Worm (Caenorhabditis elegans) whole organism, L1 larva: ENCODE results near the gene smg-4.

Experiments
- C04F5.9 ChIP-seq: sonication (generic microtip); optimal IDR thresholded peaks from 2 replicates; lab custom pipeline; 2016; ENCODE audit warnings: missing genetic modification characterization, missing compliant biosample characterization
- F16B12.6 ChIP-seq: fragments of 150-350 bp; optimal IDR thresholded peaks from 2 replicates; lab custom pipeline; 2014; ENCODE audit warnings: missing biosample characterization, missing genetic modification characterization
- alr-1 ChIP-seq: fragments of 200-800 bp; sonication (Bioruptor generic); optimal IDR thresholded peaks from 2 replicates; lab custom pipeline; 2018; ENCODE audit warnings: borderline replicate concordance, mild to moderate bottlenecking, missing genetic modification characterization, missing compliant biosample characterization
- ama-1 ChIP-seq: fragments of 150-350 bp; optimal IDR thresholded peaks from 2 replicates; lab custom pipeline; 2014
- ceh-63 ChIP-seq: fragments of 200-800 bp; sonication (Bioruptor generic); optimal IDR thresholded peaks from 2 replicates; lab custom pipeline; 2018; ENCODE audit warnings: mild to moderate bottlenecking, missing genetic modification characterization, missing compliant biosample characterization
- ceh-82 ChIP-seq, 3 experiments: fragments of 150-350 bp in 1 of 3; sonication (generic microtip) in 2 of 3; optimal IDR thresholded peaks; 2 replicates each; lab custom pipeline; 2014 to 2017; ENCODE audit warnings: missing biosample characterization in 3 of 3, missing genetic modification characterization in 3 of 3
- dsc-1 ChIP-seq: sonication (generic microtip); optimal IDR thresholded peaks from 2 replicates; lab custom pipeline; 2016; ENCODE audit warnings: mild to moderate bottlenecking, missing genetic modification characterization, missing compliant biosample characterization
- efl-3 ChIP-seq: fragments of 200-800 bp; sonication (Bioruptor generic); optimal IDR thresholded peaks from 2 replicates; lab custom pipeline; 2018; ENCODE audit warnings: mild to moderate bottlenecking, missing genetic modification characterization, missing compliant biosample characterization
- elt-2 ChIP-seq: sonication (generic microtip); optimal IDR thresholded peaks from 2 replicates; lab custom pipeline; 2016; ENCODE audit warnings: missing genetic modification characterization, mild to moderate bottlenecking, inconsistent platforms, missing compliant biosample characterization, missing genetic modification reagents
- fkh-4 ChIP-seq: sonication (generic microtip); optimal IDR thresholded peaks from 2 replicates; lab custom pipeline; 2016; ENCODE audit warnings: missing compliant biosample characterization, missing genetic modification characterization, borderline replicate concordance
- fkh-8 ChIP-seq: sonication (generic microtip); optimal IDR thresholded peaks from 2 replicates; lab custom pipeline; 2016; ENCODE audit warnings: mild to moderate bottlenecking, missing genetic modification characterization, missing compliant biosample characterization
- fos-1 ChIP-seq: fragments of 150-350 bp; optimal IDR thresholded peaks from 2 replicates; lab custom pipeline; 2014; ENCODE audit warnings: missing biosample characterization, missing genetic modification characterization
- hlh-17 ChIP-seq: fragments of 200-800 bp; sonication (Bioruptor generic); optimal IDR thresholded peaks from 2 replicates; lab custom pipeline; 2018; ENCODE audit warnings: missing genetic modification characterization, mild to moderate bottlenecking, missing compliant biosample characterization, moderate library complexity, borderline replicate concordance
- hpl-2 ChIP-seq: fragments of 150-350 bp; optimal IDR thresholded peaks from 2 replicates; lab custom pipeline; 2014; ENCODE audit warnings: missing biosample characterization, missing genetic modification reagents, missing genetic modification characterization
- irx-1 ChIP-seq: sonication (generic microtip); optimal IDR thresholded peaks from 2 replicates; lab custom pipeline; 2016; ENCODE audit warnings: missing genetic modification characterization, missing compliant biosample characterization
- isw-1 ChIP-seq: fragments of 200-800 bp; sonication (Bioruptor generic); IDR thresholded peaks from 2 replicates; pipeline ENCODE4 v1.3.6; 2022; ENCODE audit warnings: missing genetic modification characterization, missing compliant biosample characterization
- lin-13 ChIP-seq: fragments of 150-350 bp; optimal IDR thresholded peaks from 2 replicates; lab custom pipeline; 2014; ENCODE audit warnings: missing biosample characterization, missing genetic modification reagents, missing genetic modification characterization
- lin-35 ChIP-seq, 2 experiments: fragments of 150-350 bp; optimal IDR thresholded peaks; 2 replicates each; lab custom pipeline; 2014; ENCODE audit warnings: missing biosample characterization in 2 of 2, missing genetic modification characterization in 2 of 2, missing genetic modification reagents in 2 of 2
- lin-39 ChIP-seq: fragments of 150-350 bp; optimal IDR thresholded peaks from 2 replicates; lab custom pipeline; 2014; ENCODE audit warnings: missing biosample characterization, missing genetic modification reagents, missing genetic modification characterization
- lir-3 ChIP-seq: sonication (generic microtip); optimal IDR thresholded peaks from 2 replicates; lab custom pipeline; 2016; ENCODE audit warnings: mild to moderate bottlenecking, missing genetic modification characterization, moderate library complexity, missing compliant biosample characterization; ENCODE audit not compliant: poor library complexity
- mab-9 ChIP-seq: fragments of 200-800 bp; sonication (Bioruptor generic); IDR thresholded peaks from 2 replicates; pipeline ENCODE4 v1.3.6; 2022; ENCODE audit warnings: missing genetic modification reagents, missing genetic modification characterization, missing compliant biosample characterization
- mep-1 ChIP-seq: fragments of 150-350 bp; optimal IDR thresholded peaks from 2 replicates; lab custom pipeline; 2014; ENCODE audit warnings: missing biosample characterization, missing genetic modification characterization
- nhr-28 ChIP-seq: fragments of 150-350 bp; optimal IDR thresholded peaks from 2 replicates; lab custom pipeline; 2014; ENCODE audit warnings: missing biosample characterization, missing genetic modification characterization
- nhr-47 ChIP-seq: sonication (generic microtip); optimal IDR thresholded peaks from 2 replicates; lab custom pipeline; 2016; ENCODE audit warnings: mild to moderate bottlenecking, missing genetic modification characterization, moderate library complexity, missing compliant biosample characterization
- nhr-77 ChIP-seq: fragments of 150-350 bp; optimal IDR thresholded peaks from 2 replicates; lab custom pipeline; 2014; ENCODE audit warnings: missing biosample characterization, missing genetic modification characterization
- nhr-84 ChIP-seq: sonication (generic microtip); optimal IDR thresholded peaks from 2 replicates; lab custom pipeline; 2017; ENCODE audit warnings: missing biosample characterization, missing genetic modification characterization
- nhr-90 ChIP-seq: sonication (generic microtip); optimal IDR thresholded peaks from 2 replicates; lab custom pipeline; 2016; ENCODE audit warnings: mild to moderate bottlenecking, missing genetic modification characterization, missing compliant biosample characterization; ENCODE audit not compliant: poor library complexity
- pag-3 ChIP-seq: sonication (generic microtip); optimal IDR thresholded peaks from 2 replicates; lab custom pipeline; 2017; ENCODE audit warnings: missing genetic modification characterization, mild to moderate bottlenecking, missing compliant biosample characterization, antibody characterized with exemption, borderline replicate concordance; ENCODE audit not compliant: insufficient read depth
- pqm-1 ChIP-seq: sonication (generic microtip); optimal IDR thresholded peaks from 3 replicates; lab custom pipeline; 2017; ENCODE audit warnings: missing biosample characterization, missing genetic modification characterization
- sptf-1 ChIP-seq: fragments of 150-350 bp; optimal IDR thresholded peaks from 2 replicates; lab custom pipeline; 2014; ENCODE audit warnings: missing biosample characterization, missing genetic modification characterization
- sup-37 ChIP-seq: fragments of 200-800 bp; sonication (Bioruptor generic); optimal IDR thresholded peaks from 2 replicates; lab custom pipeline; 2018; ENCODE audit warnings: mild to moderate bottlenecking, missing genetic modification characterization, missing compliant biosample characterization
- unc-130 ChIP-seq: fragments of 150-350 bp; optimal IDR thresholded peaks from 2 replicates; lab custom pipeline; 2017; ENCODE audit warnings: missing biosample characterization, missing genetic modification characterization, inconsistent platforms
- unc-86 ChIP-seq: sonication (generic microtip); optimal IDR thresholded peaks from 2 replicates; lab custom pipeline; 2016; ENCODE audit warnings: missing genetic modification characterization, missing compliant biosample characterization
- zip-4 ChIP-seq: fragments of 200-800 bp; sonication (Bioruptor generic); optimal IDR thresholded peaks from 2 replicates; lab custom pipeline; 2018; ENCODE audit warnings: mild to moderate bottlenecking, missing genetic modification characterization, moderate library complexity, missing compliant biosample characterization
- ztf-11 ChIP-seq, 2 experiments: sonication (generic microtip); optimal IDR thresholded peaks; 2 replicates each; lab custom pipeline; 2016 to 2017; ENCODE audit warnings: missing genetic modification characterization in 2 of 2, missing biosample characterization in 1 of 2, missing compliant biosample characterization in 1 of 2

The smg-4 gene

ce11 chrV:9782969-9783368 lies 5.4 kb upstream of the smg-4 start, which contains the start of gene F46B6.5:
F46B6.5 (minus strand) TSS chrV:9783069.
- no peak for TF ChIP-seq nhr-47
- TF ChIP-seq fkh-8 = no peak
- no peak for TF ChIP-seq ama-1 (lab: Kevin White, UChicago)
- no peak for TF ChIP-seq zip-4 (GFP tag; lab: Kevin White, UChicago)
- TF ChIP-seq sup-37 = no peak

DNA sequence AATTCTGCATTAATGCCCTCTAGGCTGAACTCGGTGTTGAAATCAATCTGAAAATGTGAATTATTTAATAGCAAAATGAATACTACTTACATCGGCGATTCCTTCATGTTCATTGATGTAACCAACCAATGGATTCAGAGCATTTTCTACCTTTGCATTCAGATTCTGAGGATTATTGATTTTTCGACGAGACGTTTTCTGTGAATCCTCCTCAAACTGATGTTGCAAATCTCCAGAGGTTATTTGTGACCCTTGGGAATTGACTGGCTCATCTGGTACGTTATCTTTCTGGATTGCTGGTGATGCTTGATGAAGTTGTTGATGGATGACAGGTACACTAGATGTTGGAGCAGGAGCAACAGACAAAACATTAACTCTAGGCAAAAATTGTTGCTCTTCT lies 4.5 kb upstream of the smg-4 start:
- no peak for TF ChIP-seq alr-1
- no peak for TF ChIP-seq unc-130 (tag; lab: Kevin White, UChicago)
- TF ChIP-seq unc-86 (tag; lab: Kevin White, UChicago) = no peak
- TF ChIP-seq lir-3 (tag; lab: Kevin White, UChicago) = no peak
- no peak for TF ChIP-seq sptf-1 (tag; lab: Kevin White, UChicago)
- TF ChIP-seq hlh-17 = no peak
- TF ChIP-seq pqm-1 (tag; lab: Kevin White, UChicago) = no peak
- TF ChIP-seq C04F5.9 (tag; lab: Kevin White, UChicago) = no peak
- no peak for TF ChIP-seq irx-1 (tag; lab: Kevin White, UChicago)
- no peak for TF ChIP-seq ceh-63 (GFP tag; lab: Kevin White, UChicago)
- no peak for TF ChIP-seq nhr-90 (tag; lab: Kevin White, UChicago)
- no peak for TF ChIP-seq fkh-8
- no peak for TF ChIP-seq lin-13 (GFP tag; lab: Kevin White, UChicago)
- TF ChIP-seq mep-1 (tag; lab: Kevin White, UChicago) = no peak
- no peak for TF ChIP-seq ceh-82 (tag; optimal IDR thresholded peaks at IDR 0.05; lab: Kevin White, UChicago)
- TF ChIP-seq hpl-2 = no peak
- TF ChIP-seq isw-1 = no peak
- no peak for TF ChIP-seq nhr-84 (tag; lab: Kevin White, UChicago)

ce11 chrV:9779418-9779817 lies 1.9 kb upstream of the smg-4 start, which contains the start of gene F46B6.4:
F46B6.4 (minus strand) TSS chrV:9779518.
- TF ChIP-seq pag-3 (no peak), lin-13 (GFP tag; lab: Kevin White, UChicago) (no peak), dsc-1 (tag; lab: Kevin White, UChicago) (no peak), fos-1 (tag; lab: Kevin White, UChicago) (no peak)

DNA sequence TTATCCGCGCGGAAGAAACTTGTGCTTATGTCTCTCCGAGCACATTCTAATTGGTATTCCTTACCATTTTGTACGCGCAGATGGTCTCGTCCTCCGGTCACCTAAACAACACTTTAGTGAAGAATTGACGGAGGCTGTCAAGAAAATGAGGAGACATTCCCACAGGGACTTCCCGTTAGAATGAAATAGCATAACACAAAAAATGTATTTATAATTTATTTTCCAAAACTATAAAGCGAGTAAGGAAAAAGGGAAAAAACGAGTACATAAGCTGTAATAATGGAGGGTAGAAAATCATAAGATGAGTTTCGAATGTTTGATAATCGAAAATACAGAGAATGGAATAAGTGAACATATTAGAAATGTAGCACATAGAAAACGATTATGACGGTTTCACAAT lies 1.8 kb downstream of the smg-4 start, which contains the start of gene F46B6.12:
Gene F46B6.12 (minus strand): TSS at position 101 of the 400 bp plus-strand sequence.
- TF ChIP-seq F16B12.6 (tag; lab: Kevin White, UChicago) (no peak), sptf-1 (tag; lab: Kevin White, UChicago) (no peak), lin-39 (no peak), ztf-11 (tag; optimal IDR thresholded peaks at IDR 0.05; lab: Kevin White, UChicago) (no peak), pag-3 (no peak), unc-130 (tag; lab: Kevin White, UChicago) (no peak), lin-35 (GFP tag; optimal IDR thresholded peaks at IDR 0.05; lab: Kevin White, UChicago) (no peak), lir-3 (tag; lab: Kevin White, UChicago) (no peak), efl-3 (GFP tag; lab: Kevin White, UChicago) (no peak), elt-2 (tag; lab: Kevin White, UChicago) (no peak), nhr-28 (tag; lab: Kevin White, UChicago) (no peak), mab-9 (GFP tag; lab: Robert Waterston, UW) (no peak), fkh-4 (tag; lab: Kevin White, UChicago) (no peak), nhr-84 (tag; lab: Kevin White, UChicago) (no peak), nhr-77 (tag; lab: Kevin White, UChicago) (no peak)
